Fruit fly (Drosophila melanogaster) whole organism: ENCODE data around the gene CG42570.

Experiments
- CG8478 ChIP-seq: fragments of >200 bp; optimal IDR thresholded peaks from 2 replicates; lab custom pipeline; 2018; ENCODE audit warnings: inconsistent platforms
- pan ChIP-seq: fragments of >200 bp; optimal IDR thresholded peaks from 2 replicates; lab custom pipeline; 2017
- usp ChIP-seq: fragments of >200 bp; optimal IDR thresholded peaks from 2 replicates; lab custom pipeline; 2017; ENCODE audit warnings: missing biosample characterization, missing genetic modification characterization, mixed read lengths

DNA sequence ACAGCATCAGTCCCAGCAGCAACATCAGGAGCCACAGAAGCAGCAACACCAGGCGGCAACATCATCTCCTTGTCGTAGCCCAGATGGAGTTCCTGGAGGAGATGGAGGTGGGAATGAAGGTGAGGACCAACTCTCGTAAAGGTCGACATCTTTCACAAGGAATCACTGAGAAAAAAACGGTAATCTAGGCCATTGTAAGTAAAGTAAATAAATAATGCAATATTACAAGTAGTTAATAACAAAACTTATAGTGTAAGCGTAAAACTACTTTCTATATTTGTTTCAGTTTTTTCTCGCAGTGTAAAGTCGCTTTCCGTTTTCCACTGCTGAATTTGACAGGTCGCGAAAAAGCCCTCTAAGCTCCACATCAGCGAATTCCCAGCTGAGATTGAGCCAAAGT lies 35.2 kb downstream of the CG42570 start:
- TF ChIP-seq pan (lab: Kevin White, UChicago): no peak
- TF ChIP-seq CG8478 (lab: Kevin White, UChicago): no peak
- TF ChIP-seq usp (GFP tag; lab: Kevin White, UChicago): no peak
